Worm (Caenorhabditis elegans): ENCODE measurements around the gene hda-1.

The hda-1 gene

DNA sequence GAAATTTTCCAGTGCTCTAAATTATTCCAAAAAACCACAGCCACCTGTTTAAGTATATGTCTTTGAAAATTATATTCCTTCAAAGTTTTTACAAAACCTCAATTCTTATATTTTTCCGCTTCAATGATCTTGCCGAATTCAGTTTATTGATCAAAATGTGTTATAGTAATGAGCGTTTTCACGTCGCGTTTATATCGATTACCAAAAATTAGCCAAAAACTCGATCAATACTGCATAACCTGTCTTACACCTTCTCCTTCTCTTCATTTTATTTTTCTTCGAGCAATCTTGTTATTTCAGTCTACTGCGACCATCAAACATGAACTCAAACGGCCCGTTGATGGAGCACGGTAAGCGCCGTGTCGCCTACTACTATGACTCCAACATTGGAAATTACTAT is at the start of gene hda-1:
Gene hda-1 (plus strand): TSS at position 301 of the 400 bp plus-strand sequence.
- TF ChIP-seq tbx-37 (GFP tag; conservative IDR thresholded peaks at IDR 0.05) (no peak), flt-1 (GFP tag; IDR thresholded peaks at IDR 0.05) (no peak), scrt-1 (GFP tag; IDR thresholded peaks at IDR 0.05) (no peak), ama-1 (optimal IDR thresholded peaks at IDR 0.05) (no peak), tbx-11 (GFP tag; IDR thresholded peaks at IDR 0.05) (no peak), ets-7 (tag; optimal IDR thresholded peaks at IDR 0.05) (no peak), B0310.2 (tag; optimal IDR thresholded peaks at IDR 0.05) (no peak), pes-1 (GFP tag; IDR thresholded peaks at IDR 0.05) (no peak), F13C5.2 (tag; optimal IDR thresholded peaks at IDR 0.05) (no peak), hmbx-1 (tag; optimal IDR thresholded peaks at IDR 0.05) (no peak), ceh-36 (tag; optimal IDR thresholded peaks at IDR 0.05) (no peak), hmg-4 (GFP tag; optimal IDR thresholded peaks at IDR 0.05) (no peak), ceh-13 (GFP tag; optimal IDR thresholded peaks at IDR 0.05) (no peak), tra-4 (tag; optimal IDR thresholded peaks at IDR 0.05) (no peak), hnd-1 (tag; optimal IDR thresholded peaks at IDR 0.05) (no peak), sea-1 (GFP tag; conservative IDR thresholded peaks at IDR 0.05) (no peak)

DNA sequence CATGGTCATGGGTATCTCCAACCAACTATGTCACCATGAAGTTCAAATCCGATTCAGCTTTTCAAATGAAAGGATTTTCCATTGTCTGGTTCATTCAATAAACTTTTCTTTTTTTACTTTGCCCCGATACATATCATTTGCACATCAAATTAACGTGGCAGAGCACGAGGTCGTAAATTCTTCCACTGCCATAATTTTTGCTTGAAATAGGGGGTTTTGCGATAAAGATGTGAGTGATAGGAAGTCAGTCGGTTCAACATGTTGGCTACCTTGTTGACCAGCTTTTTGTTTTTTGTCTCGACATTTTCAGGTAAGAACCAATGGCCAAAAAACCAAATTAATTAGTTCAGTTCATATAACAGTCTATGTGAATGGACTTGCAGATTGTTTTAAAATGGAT is 48.5 kb upstream of the hda-1 start, which contains the start of gene clec-54:
Gene clec-54 (plus strand): TSS at position 224 of the 400 bp plus-strand sequence.
- TF ChIP-seq hmbx-1 (tag; optimal IDR thresholded peaks at IDR 0.05) (no peak), hmg-4 (GFP tag; optimal IDR thresholded peaks at IDR 0.05) (no peak), B0310.2 (tag; optimal IDR thresholded peaks at IDR 0.05) (no peak), sea-1 (GFP tag; conservative IDR thresholded peaks at IDR 0.05) (no peak), F13C5.2 (tag; optimal IDR thresholded peaks at IDR 0.05) (no peak), tbx-11 (GFP tag; IDR thresholded peaks at IDR 0.05) (no peak), ets-7 (tag; optimal IDR thresholded peaks at IDR 0.05) (no peak), pes-1 (GFP tag; IDR thresholded peaks at IDR 0.05) (no peak), ama-1 (optimal IDR thresholded peaks at IDR 0.05) (no peak), flt-1 (GFP tag; IDR thresholded peaks at IDR 0.05) (no peak), ceh-13 (GFP tag; optimal IDR thresholded peaks at IDR 0.05) (no peak), tbx-37 (GFP tag; conservative IDR thresholded peaks at IDR 0.05) (no peak), hnd-1 (tag; optimal IDR thresholded peaks at IDR 0.05) (no peak), scrt-1 (GFP tag; IDR thresholded peaks at IDR 0.05) (no peak)

DNA sequence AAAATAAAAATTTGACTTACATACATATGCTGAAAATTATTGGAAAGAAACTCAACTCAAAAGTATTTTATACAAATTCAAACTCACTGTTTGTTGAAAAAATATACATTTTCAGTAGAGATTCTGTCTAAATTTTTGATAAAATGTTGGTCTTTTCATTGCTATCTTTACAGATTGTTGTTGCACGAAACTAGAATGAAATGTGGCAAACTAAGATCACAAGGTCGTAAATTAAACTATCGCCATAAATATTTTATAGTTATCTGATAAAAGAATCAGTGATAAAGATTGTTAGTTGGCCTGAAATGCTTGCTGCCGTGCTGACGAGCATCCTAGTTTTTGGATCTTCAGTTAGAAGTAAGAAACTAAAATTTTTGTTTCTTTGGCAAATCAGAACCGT is 46.2 kb upstream of the hda-1 start, which contains the start of gene clec-55:
Gene clec-55 (plus strand): TSS at position 301 of the 400 bp plus-strand sequence.
- no peak for TF ChIP-seq tra-4 (tag; optimal IDR thresholded peaks at IDR 0.05)
- TF ChIP-seq sea-1 (GFP tag; conservative IDR thresholded peaks at IDR 0.05), result no peak
- no peak for TF ChIP-seq hnd-1 (tag; optimal IDR thresholded peaks at IDR 0.05)

DNA sequence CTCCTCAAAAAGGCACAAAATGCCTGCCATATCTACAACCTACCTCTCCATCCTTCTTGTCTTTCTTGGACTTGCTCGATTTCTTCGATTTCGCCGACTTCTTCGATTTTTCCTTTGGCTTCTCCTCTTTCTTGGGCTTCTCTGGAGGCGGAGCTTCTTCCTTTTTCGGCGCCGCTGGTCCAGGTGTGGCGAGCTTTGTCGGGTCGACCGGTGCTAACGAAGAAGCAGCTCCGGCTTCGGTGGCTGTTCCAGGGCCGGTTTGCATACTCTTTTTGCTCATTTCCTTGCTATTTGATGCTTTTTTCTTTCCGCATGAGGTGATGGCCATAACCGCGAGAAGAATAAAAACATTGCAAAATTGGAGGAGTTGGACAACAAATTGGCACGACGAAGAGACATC is 44.7 kb upstream of the hda-1 start:
- no peak for TF ChIP-seq hmg-4 (GFP tag; optimal IDR thresholded peaks at IDR 0.05)
- no peak for TF ChIP-seq aly-1 (tag; optimal IDR thresholded peaks at IDR 0.05)
- TF ChIP-seq flt-1 (GFP tag; IDR thresholded peaks at IDR 0.05), result no peak
- no peak for TF ChIP-seq tbx-11 (GFP tag; IDR thresholded peaks at IDR 0.05)
- TF ChIP-seq ceh-13 (GFP tag; optimal IDR thresholded peaks at IDR 0.05), result no peak
- TF ChIP-seq F13C5.2 (tag; optimal IDR thresholded peaks at IDR 0.05), result no peak
- no peak for TF ChIP-seq hnd-1 (tag; optimal IDR thresholded peaks at IDR 0.05)
- TF ChIP-seq hmbx-1 (tag; optimal IDR thresholded peaks at IDR 0.05), result no peak
- TF ChIP-seq ama-1 (optimal IDR thresholded peaks at IDR 0.05), result no peak
- no peak for TF ChIP-seq ceh-36 (tag; optimal IDR thresholded peaks at IDR 0.05)
- no peak for TF ChIP-seq sea-1 (GFP tag; conservative IDR thresholded peaks at IDR 0.05)
- no peak for TF ChIP-seq tra-4 (tag; optimal IDR thresholded peaks at IDR 0.05)
- TF ChIP-seq scrt-1 (GFP tag; IDR thresholded peaks at IDR 0.05), result no peak
- no peak for TF ChIP-seq pes-1 (GFP tag; IDR thresholded peaks at IDR 0.05)
- no peak for TF ChIP-seq B0310.2 (tag; optimal IDR thresholded peaks at IDR 0.05)
- TF ChIP-seq tbx-37 (GFP tag; conservative IDR thresholded peaks at IDR 0.05), result no peak

DNA sequence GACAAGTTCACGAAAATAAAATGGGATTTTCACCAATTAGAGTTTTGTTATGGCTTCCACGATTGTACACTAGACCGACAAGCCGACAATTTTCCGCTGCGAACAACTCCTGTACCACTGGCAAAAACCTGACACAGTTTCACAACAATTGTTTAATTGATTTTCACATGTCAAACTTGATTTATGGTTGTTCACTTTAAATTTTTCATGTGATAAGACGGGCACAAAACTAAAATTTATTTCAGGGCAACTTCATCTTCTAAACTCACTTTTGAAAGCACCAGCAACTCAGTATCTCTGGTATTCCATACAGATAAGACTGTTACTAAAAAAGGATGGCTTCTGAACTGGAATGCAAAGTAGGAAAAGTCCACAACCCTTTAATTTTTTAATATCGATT is 43.8 kb upstream of the hda-1 start, which contains the start of gene R02D5.7:
Gene R02D5.7 (minus strand): TSS at position 101 of the 400 bp plus-strand sequence.
- no peak for TF ChIP-seq scrt-1 (GFP tag; IDR thresholded peaks at IDR 0.05)
- no peak for TF ChIP-seq F13C5.2 (tag; optimal IDR thresholded peaks at IDR 0.05)
- TF ChIP-seq hmg-4 (GFP tag; optimal IDR thresholded peaks at IDR 0.05), result no peak
- TF ChIP-seq pes-1 (GFP tag; IDR thresholded peaks at IDR 0.05), result no peak
- TF ChIP-seq tbx-37 (GFP tag; conservative IDR thresholded peaks at IDR 0.05), result no peak
- no peak for TF ChIP-seq ama-1 (optimal IDR thresholded peaks at IDR 0.05)
- no peak for TF ChIP-seq B0310.2 (tag; optimal IDR thresholded peaks at IDR 0.05)
- no peak for TF ChIP-seq aly-1 (tag; optimal IDR thresholded peaks at IDR 0.05)
- TF ChIP-seq tbx-11 (GFP tag; IDR thresholded peaks at IDR 0.05), result no peak
- TF ChIP-seq ceh-36 (tag; optimal IDR thresholded peaks at IDR 0.05), result no peak
- TF ChIP-seq ets-7 (tag; optimal IDR thresholded peaks at IDR 0.05), result no peak
- TF ChIP-seq ceh-13 (GFP tag; optimal IDR thresholded peaks at IDR 0.05), result no peak
- no peak for TF ChIP-seq tra-4 (tag; optimal IDR thresholded peaks at IDR 0.05)
- no peak for TF ChIP-seq hnd-1 (tag; optimal IDR thresholded peaks at IDR 0.05)
- TF ChIP-seq sea-1 (GFP tag; conservative IDR thresholded peaks at IDR 0.05), result no peak
- TF ChIP-seq flt-1 (GFP tag; IDR thresholded peaks at IDR 0.05), result no peak
- no peak for TF ChIP-seq hmbx-1 (tag; optimal IDR thresholded peaks at IDR 0.05)

DNA sequence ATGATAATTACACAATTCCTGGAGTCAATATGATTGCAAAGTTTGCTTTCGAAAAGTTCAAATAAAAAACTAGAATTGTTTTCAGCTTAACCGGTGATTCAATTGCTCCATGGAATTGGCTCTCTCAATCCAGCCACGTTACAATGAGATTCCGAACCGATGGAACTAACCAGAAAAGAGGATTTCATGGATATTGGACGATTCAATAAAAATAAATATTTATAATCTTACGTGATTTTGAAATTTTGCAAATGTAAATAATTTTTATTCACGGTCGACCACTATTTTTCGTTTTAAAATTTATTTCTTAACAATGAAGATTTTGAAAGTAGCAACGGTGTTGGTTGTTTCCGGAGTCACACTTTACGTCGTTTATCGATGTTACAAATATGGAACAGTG is 43.2 kb upstream of the hda-1 start, which contains the start of gene R02D5.10:
Gene R02D5.10 (plus strand): TSS at position 301 of the 400 bp plus-strand sequence.
- TF ChIP-seq ceh-36 (tag; optimal IDR thresholded peaks at IDR 0.05) (no peak), tbx-11 (GFP tag; IDR thresholded peaks at IDR 0.05) (no peak), hmbx-1 (tag; optimal IDR thresholded peaks at IDR 0.05) (no peak), B0310.2 (tag; optimal IDR thresholded peaks at IDR 0.05) (no peak), tbx-37 (GFP tag; conservative IDR thresholded peaks at IDR 0.05) (no peak), scrt-1 (GFP tag; IDR thresholded peaks at IDR 0.05) (no peak), tra-4 (tag; optimal IDR thresholded peaks at IDR 0.05) (no peak), sea-1 (GFP tag; conservative IDR thresholded peaks at IDR 0.05) (no peak), F13C5.2 (tag; optimal IDR thresholded peaks at IDR 0.05) (no peak), ama-1 (optimal IDR thresholded peaks at IDR 0.05) (no peak), flt-1 (GFP tag; IDR thresholded peaks at IDR 0.05) (no peak)

DNA sequence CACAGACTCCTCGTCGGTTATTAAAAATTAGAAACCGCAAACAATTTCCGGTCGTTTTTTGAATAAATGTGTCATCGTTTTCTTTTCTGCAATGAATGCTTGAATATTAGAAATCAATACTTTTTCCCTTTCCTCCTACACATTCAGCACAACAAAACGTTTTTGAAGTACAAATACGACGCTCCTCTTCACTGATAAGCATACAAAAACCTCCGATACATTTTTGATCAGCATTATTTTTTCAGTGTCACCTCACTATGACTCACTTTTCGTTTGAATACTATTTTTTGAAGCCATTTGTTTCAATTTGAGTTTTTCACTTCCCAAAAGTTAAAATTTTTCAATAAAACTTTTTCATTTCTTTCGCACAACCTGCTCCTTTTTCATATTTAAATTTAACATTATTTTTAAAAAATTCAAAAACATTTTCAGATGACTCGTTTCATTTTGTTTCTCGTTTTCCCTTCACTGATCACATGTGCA is 42.4 kb upstream of the hda-1 start, which contains the start of gene R02D5.3:
Gene R02D5.3 (plus strand): TSS at position 433 of the 483 bp plus-strand sequence.
- TF ChIP-seq B0310.2 (tag; optimal IDR thresholded peaks at IDR 0.05), result no peak
- TF ChIP-seq ama-1 (optimal IDR thresholded peaks at IDR 0.05), result no peak
- TF ChIP-seq flt-1 (GFP tag; IDR thresholded peaks at IDR 0.05), result no peak
- TF ChIP-seq ceh-36 (tag; optimal IDR thresholded peaks at IDR 0.05), result no peak
- TF ChIP-seq tra-4 (tag; optimal IDR thresholded peaks at IDR 0.05), result no peak
- TF ChIP-seq aly-1 (tag; optimal IDR thresholded peaks at IDR 0.05), result no peak
- TF ChIP-seq tbx-37 (GFP tag; conservative IDR thresholded peaks at IDR 0.05), result no peak
- no peak for TF ChIP-seq ceh-13 (GFP tag; optimal IDR thresholded peaks at IDR 0.05)

All from whole organism, early embryonic.